Worm (Caenorhabditis elegans): Measurements from ENCODE around the gene cyn-11.

DNA sequence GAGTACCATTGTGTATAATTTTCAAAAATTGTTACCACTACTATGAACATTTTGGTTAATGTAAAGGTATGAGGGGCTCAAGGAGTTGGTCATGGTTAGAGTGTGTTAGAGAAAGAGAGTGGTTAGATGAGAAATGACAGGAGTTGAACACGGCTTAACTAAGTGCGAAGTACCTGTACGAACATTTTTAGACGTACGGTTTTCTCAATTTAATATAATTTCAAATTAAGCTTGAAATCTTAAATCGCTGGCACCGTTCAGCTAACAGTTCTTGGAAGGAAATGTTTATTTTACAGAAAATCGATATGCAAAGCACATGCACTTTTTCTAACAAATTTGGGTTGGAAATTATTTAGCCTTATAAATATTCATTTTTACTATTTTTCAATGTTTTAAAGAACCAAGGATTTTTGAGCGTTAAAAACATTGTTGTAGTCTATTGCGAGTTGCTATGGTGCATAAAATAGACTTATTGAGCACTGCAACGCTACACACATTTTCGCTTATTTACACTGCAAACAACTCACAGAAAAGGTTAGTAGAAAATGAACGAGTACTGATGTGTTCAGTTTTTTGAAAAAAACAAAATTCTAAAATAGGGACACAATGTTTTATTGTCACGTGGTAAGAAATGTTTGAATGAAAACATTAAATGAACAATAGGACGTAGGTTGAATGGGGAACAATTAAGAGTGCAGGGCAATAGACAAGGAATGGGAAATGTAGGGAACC lies 14.3 kb downstream of the cyn-11 start, which contains the start of gene sphk-1:
- TF ChIP-seq flt-1 (GFP tag; IDR thresholded peaks at IDR 0.05) (no peak), T22C8.4 (GFP tag; IDR thresholded peaks at IDR 0.05) (no peak), klf-2 (GFP tag; conservative IDR thresholded peaks at IDR 0.05) (no peak), med-1 (GFP tag; optimal IDR thresholded peaks at IDR 0.05; ENCODE audit: insufficient read depth) (no peak), ref-1 (GFP tag; conservative IDR thresholded peaks at IDR 0.05) (no peak), ztf-23 (GFP tag; IDR thresholded peaks at IDR 0.05) (no peak)

Measured in whole organism, midembryonic.